Worm (Caenorhabditis elegans) whole organism, L1 larva: ENCODE data around the gene C16H3.3.

Experiments
- dpl-1 ChIP-seq, 3 experiments: fragments of 150-350 bp in 2 of 3; sonication (generic microtip) in 1 of 3; optimal IDR thresholded peaks; 2 replicates each; lab custom pipeline; 2014 to 2017; ENCODE audit warnings: missing biosample characterization in 3 of 3, missing genetic modification characterization in 3 of 3, missing genetic modification reagents in 3 of 3
- grh-1 ChIP-seq: fragments of 200-800 bp; sonication (Bioruptor generic); IDR thresholded peaks from 2 replicates; pipeline ENCODE4 v1.3.6; 2022; ENCODE audit warnings: missing genetic modification reagents, missing genetic modification characterization, missing compliant biosample characterization
- mdl-1 ChIP-seq, 2 experiments: fragments of 150-350 bp; optimal IDR thresholded peaks; 2 replicates each; lab custom pipeline; 2014 to 2017; ENCODE audit warnings: missing biosample characterization in 2 of 2, missing genetic modification characterization in 2 of 2, inconsistent platforms in 1 of 2
- nhr-77 ChIP-seq: fragments of 150-350 bp; optimal IDR thresholded peaks from 2 replicates; lab custom pipeline; 2014; ENCODE audit warnings: missing biosample characterization, missing genetic modification characterization

DNA sequence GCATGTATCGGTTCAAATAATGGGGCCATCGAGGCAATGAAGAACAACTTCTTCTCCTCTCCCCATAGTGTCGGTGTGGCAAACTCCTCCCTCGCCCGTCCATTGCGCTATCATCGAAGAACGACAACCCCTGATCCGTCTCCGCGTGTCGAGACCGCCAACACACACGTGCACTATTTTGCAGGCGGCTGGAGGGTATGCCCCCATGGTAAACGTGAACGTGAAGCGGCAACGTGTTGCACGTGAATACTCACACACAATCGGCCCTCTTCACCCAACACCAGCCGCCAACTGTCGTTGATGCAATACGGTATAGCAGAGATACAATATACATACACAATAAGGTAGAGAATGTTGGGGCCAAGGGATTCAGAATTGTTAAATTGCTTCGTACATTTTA, 23.3 kb upstream of the C16H3.3 start:
- no peak for TF ChIP-seq nhr-77
- peak; percentile 42; the same call in 1 of the 2 replicates for TF ChIP-seq grh-1 (GFP tag; lab: Robert Waterston, UW)
- TF ChIP-seq mdl-1 (tag; optimal IDR thresholded peaks at IDR 0.05; lab: Kevin White, UChicago), result peak in 1 of 2 experiments; percentile 91
- no peak for TF ChIP-seq dpl-1 (GFP tag; optimal IDR thresholded peaks at IDR 0.05; lab: Kevin White, UChicago)
